Fruit fly (Drosophila melanogaster): ENCODE data around the gene Cralbp.

dm6 chr3L:5797274-5797673 lies 10.8 kb upstream of the Cralbp start:
- TF ChIP-seq CTCF (optimal IDR thresholded peaks at IDR 0.05) (no peak), CG8478 (optimal IDR thresholded peaks at IDR 0.05) (no peak)

Data from S2 (cell line).